Fruit fly (Drosophila melanogaster): Measurements from ENCODE around the gene CG42460.
A peak's percentile ranks its signal among the peaks of the same experiment; 100 is the strongest.

CG42460 gene

dm6 chr2L:3373242-3373641 lies 15.1 kb downstream of the CG42460 start, which contains the start of gene GramD1B (continued):
- TF ChIP-seq Xrp1 (GFP tag; IDR thresholded peaks at IDR 0.05) (no peak; the same call in 1 of the 2 replicates), Atf3 (GFP tag; optimal IDR thresholded peaks at IDR 0.05) (no peak), Awh (GFP tag; IDR thresholded peaks at IDR 0.05) (no peak), CG31224 (GFP tag; IDR thresholded peaks at IDR 0.05) (no peak), CG10565 (GFP tag; optimal IDR thresholded peaks at IDR 0.05) (no peak), Hr78 (GFP tag; optimal IDR thresholded peaks at IDR 0.05) (no peak), grau (tag; optimal IDR thresholded peaks at IDR 0.05) (peak; percentile 51), CoRest (tag; optimal IDR thresholded peaks at IDR 0.05) (peak; percentile 18), shn (GFP tag; optimal IDR thresholded peaks at IDR 0.05) (no peak), Optix (GFP tag; IDR thresholded peaks at IDR 0.05) (no peak), CHES-1-like (GFP tag; optimal IDR thresholded peaks at IDR 0.05) (peak; percentile 42), Dp (GFP tag; optimal IDR thresholded peaks at IDR 0.05) (peak; percentile 95), danr (GFP tag; IDR thresholded peaks at IDR 0.05) (no peak), CG3847 (GFP tag; IDR thresholded peaks at IDR 0.05) (peak; percentile 78), pzg (GFP tag; optimal IDR thresholded peaks at IDR 0.05) (peak; percentile 95), vnd (GFP tag; IDR thresholded peaks at IDR 0.05; ENCODE audit: partially characterized antibody) (no peak), crp (GFP tag; optimal IDR thresholded peaks at IDR 0.05) (no peak), CG10431 (GFP tag; optimal IDR thresholded peaks at IDR 0.05) (no peak), corto (GFP tag; optimal IDR thresholded peaks at IDR 0.05) (no peak), cwo (GFP tag; optimal IDR thresholded peaks at IDR 0.05) (no peak), CG12942 (GFP tag; optimal IDR thresholded peaks at IDR 0.05) (no peak), sob (GFP tag; IDR thresholded peaks at IDR 0.05) (no peak), mirr (GFP tag; optimal IDR thresholded peaks at IDR 0.05) (no peak), ewg (GFP tag; optimal IDR thresholded peaks at IDR 0.05) (peak; percentile 41), ash1 (GFP tag; optimal IDR thresholded peaks at IDR 0.05) (no peak), CG10147 (GFP tag; optimal IDR thresholded peaks at IDR 0.05) (peak; percentile 15), en (GFP tag; optimal IDR thresholded peaks at IDR 0.05) (no peak), TFAM (GFP tag; optimal IDR thresholded peaks at IDR 0.05) (no peak), CG34376 (GFP tag; optimal IDR thresholded peaks at IDR 0.05) (no peak), sug (tag; optimal IDR thresholded peaks at IDR 0.05) (peak; percentile 32), CG7372 (GFP tag; IDR thresholded peaks at IDR 0.05) (no peak), CG32772 (GFP tag; IDR thresholded peaks at IDR 0.05) (no peak), rib (GFP tag; IDR thresholded peaks at IDR 0.05) (peak; percentile 57; the same call in 1 of the 2 replicates), CG31365 (tag; optimal IDR thresholded peaks at IDR 0.05) (no peak), Neu2 (GFP tag; optimal IDR thresholded peaks at IDR 0.05; ENCODE audit: borderline replicate concordance) (no peak), wor (GFP tag; IDR thresholded peaks at IDR 0.05) (no peak), CG4707 (GFP tag; optimal IDR thresholded peaks at IDR 0.05) (no peak), gcm (GFP tag; optimal IDR thresholded peaks at IDR 0.05) (no peak), ci (GFP tag; IDR thresholded peaks at IDR 0.05) (0 out of 3 replicates have a peak, but pooled peaks have one; percentile 36), CG2199 (GFP tag; IDR thresholded peaks at IDR 0.05) (no peak), fd64A (GFP tag; optimal IDR thresholded peaks at IDR 0.05) (no peak), CG16779 (GFP tag; IDR thresholded peaks at IDR 0.05) (no peak), Tbp (GFP tag; optimal IDR thresholded peaks at IDR 0.05) (no peak), Dip2 (GFP tag; IDR thresholded peaks at IDR 0.05) (no peak), psq (GFP tag; optimal IDR thresholded peaks at IDR 0.05) (no peak), CG14050 (GFP tag; IDR thresholded peaks at IDR 0.05) (0 out of 3 replicates have a peak, but pooled peaks have one; percentile 22), CG2889 (GFP tag; IDR thresholded peaks at IDR 0.05) (no peak), dan (GFP tag; IDR thresholded peaks at IDR 0.05) (no peak), ERR (GFP tag; optimal IDR thresholded peaks at IDR 0.05) (no peak), CG15696 (tag; optimal IDR thresholded peaks at IDR 0.05) (no peak), seq (GFP tag; IDR thresholded peaks at IDR 0.05) (no peak)
